Worm (Caenorhabditis elegans) whole organism, L2 larva: ENCODE data around the gene Y55B1BL.1.

Source experiments
- C34F6.9 ChIP-seq: fragments of 150-350 bp; optimal IDR thresholded peaks from 2 replicates; lab custom pipeline; 2014; ENCODE audit warnings: missing biosample characterization, missing genetic modification characterization
- F13H6.1 ChIP-seq: sonication (generic microtip); optimal IDR thresholded peaks from 2 replicates; lab custom pipeline; 2016; ENCODE audit warnings: missing genetic modification characterization, missing compliant biosample characterization
- R02D3.7 ChIP-seq: fragments of 150-350 bp; optimal IDR thresholded peaks from 2 replicates; lab custom pipeline; 2014; ENCODE audit warnings: missing biosample characterization, missing genetic modification characterization
- Y55F3AM.14 ChIP-seq: fragments of 200-800 bp; sonication (Bioruptor generic); optimal IDR thresholded peaks from 2 replicates; lab custom pipeline; 2018; ENCODE audit warnings: mild to moderate bottlenecking, missing genetic modification characterization, missing compliant biosample characterization
- ZK546.5 ChIP-seq: sonication (generic microtip); optimal IDR thresholded peaks from 2 replicates; lab custom pipeline; 2017; ENCODE audit warnings: missing biosample characterization, missing genetic modification characterization
- alr-1 ChIP-seq: fragments of 150-350 bp; optimal IDR thresholded peaks from 2 replicates; lab custom pipeline; 2014; ENCODE audit warnings: missing biosample characterization, missing genetic modification characterization
- aly-2 ChIP-seq: fragments of 150-350 bp; optimal IDR thresholded peaks from 2 replicates; lab custom pipeline; 2014; ENCODE audit warnings: missing biosample characterization, missing genetic modification characterization
- ama-1 ChIP-seq: fragments of 150-350 bp; optimal IDR thresholded peaks from 2 replicates; lab custom pipeline; 2018; ENCODE audit warnings: inconsistent platforms
- blmp-1 ChIP-seq: sonication (generic microtip); optimal IDR thresholded peaks from 2 replicates; lab custom pipeline; 2017; ENCODE audit warnings: missing genetic modification characterization, mild to moderate bottlenecking, missing compliant biosample characterization, antibody characterized with exemption, moderate library complexity; ENCODE audit not compliant: insufficient read depth
- ceh-16 ChIP-seq: fragments of 150-350 bp; optimal IDR thresholded peaks from 2 replicates; lab custom pipeline; 2014; ENCODE audit warnings: missing biosample characterization, missing genetic modification characterization
- ceh-82 ChIP-seq: fragments of 150-350 bp; optimal IDR thresholded peaks from 2 replicates; lab custom pipeline; 2014; ENCODE audit warnings: missing biosample characterization, missing genetic modification characterization
- crh-2 ChIP-seq: sonication (generic microtip); optimal IDR thresholded peaks from 2 replicates; lab custom pipeline; 2017; ENCODE audit warnings: missing biosample characterization, missing genetic modification characterization
- dmd-4 ChIP-seq: sonication (generic microtip); optimal IDR thresholded peaks from 2 replicates; lab custom pipeline; 2017; ENCODE audit warnings: missing biosample characterization, missing genetic modification characterization
- egl-27 ChIP-seq: sonication (generic microtip); optimal IDR thresholded peaks from 3 replicates; lab custom pipeline; 2017; ENCODE audit warnings: missing biosample characterization, missing genetic modification reagents, missing genetic modification characterization
- elt-1 ChIP-seq: fragments of 150-350 bp; optimal IDR thresholded peaks from 2 replicates; lab custom pipeline; 2014; ENCODE audit warnings: missing biosample characterization, missing genetic modification characterization
- elt-3 ChIP-seq: sonication (generic microtip); optimal IDR thresholded peaks from 2 replicates; lab custom pipeline; 2017; ENCODE audit warnings: missing biosample characterization, missing genetic modification characterization
- fos-1 ChIP-seq: fragments of 150-350 bp; optimal IDR thresholded peaks from 2 replicates; lab custom pipeline; 2014; ENCODE audit warnings: missing biosample characterization, missing genetic modification characterization
- gmeb-1 ChIP-seq: fragments of 150-350 bp; optimal IDR thresholded peaks from 2 replicates; lab custom pipeline; 2014; ENCODE audit warnings: missing biosample characterization, missing genetic modification characterization
- lin-11 ChIP-seq: fragments of 150-350 bp; sonication (generic microtip); optimal IDR thresholded peaks from 2 replicates; lab custom pipeline; 2014; ENCODE audit warnings: missing biosample characterization, missing genetic modification characterization, inconsistent platforms, mixed read lengths
- lin-13 ChIP-seq: fragments of 150-350 bp; optimal IDR thresholded peaks from 2 replicates; lab custom pipeline; 2014; ENCODE audit warnings: missing biosample characterization, missing genetic modification reagents, missing genetic modification characterization
- lin-39 ChIP-seq: fragments of 150-350 bp; optimal IDR thresholded peaks from 2 replicates; lab custom pipeline; 2014; ENCODE audit warnings: missing biosample characterization, missing genetic modification reagents, missing genetic modification characterization
- lsy-2 ChIP-seq, 2 experiments: fragments of 150-350 bp in 1 of 2; sonication (generic microtip) in 1 of 2; optimal IDR thresholded peaks; 2 replicates each; lab custom pipeline; 2014 to 2017; ENCODE audit warnings: missing biosample characterization in 2 of 2, missing genetic modification characterization in 2 of 2
- mab-5 ChIP-seq: fragments of 150-350 bp; optimal IDR thresholded peaks from 2 replicates; lab custom pipeline; 2014; ENCODE audit warnings: missing biosample characterization, missing genetic modification characterization
- mbf-1 ChIP-seq: sonication (generic microtip); optimal IDR thresholded peaks from 2 replicates; lab custom pipeline; 2017; ENCODE audit warnings: missing biosample characterization, missing genetic modification characterization
- mdl-1 ChIP-seq, 2 experiments: fragments of 150-350 bp in 1 of 2; sonication (generic microtip) in 1 of 2; optimal IDR thresholded peaks; 2 replicates each; lab custom pipeline; 2017; ENCODE audit warnings: missing biosample characterization in 2 of 2, missing genetic modification characterization in 2 of 2
- nhr-10 ChIP-seq: sonication (generic microtip); optimal IDR thresholded peaks from 2 replicates; lab custom pipeline; 2017; ENCODE audit warnings: missing biosample characterization, missing genetic modification characterization
- nhr-12 ChIP-seq: fragments of 150-350 bp; optimal IDR thresholded peaks from 2 replicates; lab custom pipeline; 2014; ENCODE audit warnings: missing biosample characterization, missing genetic modification characterization
- nhr-129 ChIP-seq: fragments of 150-350 bp; optimal IDR thresholded peaks from 2 replicates; lab custom pipeline; 2014; ENCODE audit warnings: missing biosample characterization, missing genetic modification characterization
- nhr-21 ChIP-seq: fragments of 150-350 bp; optimal IDR thresholded peaks from 2 replicates; lab custom pipeline; 2014; ENCODE audit warnings: missing biosample characterization, missing genetic modification characterization
- nhr-23 ChIP-seq: fragments of 150-350 bp; optimal IDR thresholded peaks from 2 replicates; lab custom pipeline; 2014; ENCODE audit warnings: missing biosample characterization, missing genetic modification reagents, missing genetic modification characterization
- nhr-237 ChIP-seq: fragments of 150-350 bp; optimal IDR thresholded peaks from 2 replicates; lab custom pipeline; 2014; ENCODE audit warnings: missing biosample characterization, missing genetic modification characterization
- nhr-25 ChIP-seq: fragments of 150-350 bp; sonication (generic microtip); optimal IDR thresholded peaks from 3 replicates; lab custom pipeline; 2014; ENCODE audit warnings: missing biosample characterization, missing genetic modification characterization
- nhr-6 ChIP-seq: fragments of 150-350 bp; optimal IDR thresholded peaks from 2 replicates; lab custom pipeline; 2014; ENCODE audit warnings: missing biosample characterization, missing genetic modification characterization
- nhr-77 ChIP-seq: fragments of 150-350 bp; optimal IDR thresholded peaks from 2 replicates; lab custom pipeline; 2014; ENCODE audit warnings: missing biosample characterization, missing genetic modification characterization
- peb-1 ChIP-seq: fragments of 150-350 bp; optimal IDR thresholded peaks from 2 replicates; lab custom pipeline; 2014; ENCODE audit warnings: missing biosample characterization, missing genetic modification characterization
- sem-4 ChIP-seq: fragments of 150-350 bp; optimal IDR thresholded peaks from 2 replicates; lab custom pipeline; 2014; ENCODE audit warnings: missing biosample characterization, missing genetic modification reagents, missing genetic modification characterization
- skn-1 ChIP-seq: sonication (generic microtip); optimal IDR thresholded peaks from 2 replicates; lab custom pipeline; 2017; ENCODE audit warnings: missing biosample characterization, missing genetic modification characterization
- sma-3 ChIP-seq: sonication (generic microtip); optimal IDR thresholded peaks from 2 replicates; lab custom pipeline; 2016; ENCODE audit warnings: missing genetic modification reagents, missing genetic modification characterization, missing compliant biosample characterization
- sma-9 ChIP-seq, 2 experiments: fragments of 150-350 bp in 1 of 2; sonication (generic microtip) in 1 of 2; optimal IDR thresholded peaks; 2 replicates each; lab custom pipeline; 2014 to 2016; ENCODE audit warnings: missing genetic modification characterization in 2 of 2, mild to moderate bottlenecking in 1 of 2, missing biosample characterization in 1 of 2, missing compliant biosample characterization in 1 of 2, missing genetic modification reagents in 1 of 2, moderate library complexity in 1 of 2
- snpc-4 ChIP-seq: fragments of 150-350 bp; optimal IDR thresholded peaks from 2 replicates; lab custom pipeline; 2014; ENCODE audit warnings: missing biosample characterization, missing genetic modification characterization
- unc-39 ChIP-seq: fragments of 150-350 bp; optimal IDR thresholded peaks from 2 replicates; lab custom pipeline; 2014; ENCODE audit warnings: missing biosample characterization, missing genetic modification characterization
- unc-62 ChIP-seq: fragments of 150-350 bp; optimal IDR thresholded peaks from 2 replicates; lab custom pipeline; 2014; ENCODE audit warnings: missing biosample characterization, missing genetic modification reagents, missing genetic modification characterization
- zag-1 ChIP-seq: fragments of 150-350 bp; optimal IDR thresholded peaks from 2 replicates; lab custom pipeline; 2014; ENCODE audit warnings: missing biosample characterization, missing genetic modification characterization
- ztf-1 ChIP-seq: fragments of 200-800 bp; sonication (Bioruptor generic); conservative IDR thresholded peaks from 2 replicates; pipeline ENCODE4 v1.3.6; 2022; ENCODE audit warnings: missing genetic modification characterization, missing compliant biosample characterization
- ztf-11 ChIP-seq: sonication (generic microtip); optimal IDR thresholded peaks from 2 replicates; lab custom pipeline; 2017; ENCODE audit warnings: missing biosample characterization, missing genetic modification characterization
- ztf-4 ChIP-seq: fragments of 150-350 bp; optimal IDR thresholded peaks from 2 replicates; lab custom pipeline; 2014; ENCODE audit warnings: missing biosample characterization, missing genetic modification characterization

Gene Y55B1BL.1

DNA sequence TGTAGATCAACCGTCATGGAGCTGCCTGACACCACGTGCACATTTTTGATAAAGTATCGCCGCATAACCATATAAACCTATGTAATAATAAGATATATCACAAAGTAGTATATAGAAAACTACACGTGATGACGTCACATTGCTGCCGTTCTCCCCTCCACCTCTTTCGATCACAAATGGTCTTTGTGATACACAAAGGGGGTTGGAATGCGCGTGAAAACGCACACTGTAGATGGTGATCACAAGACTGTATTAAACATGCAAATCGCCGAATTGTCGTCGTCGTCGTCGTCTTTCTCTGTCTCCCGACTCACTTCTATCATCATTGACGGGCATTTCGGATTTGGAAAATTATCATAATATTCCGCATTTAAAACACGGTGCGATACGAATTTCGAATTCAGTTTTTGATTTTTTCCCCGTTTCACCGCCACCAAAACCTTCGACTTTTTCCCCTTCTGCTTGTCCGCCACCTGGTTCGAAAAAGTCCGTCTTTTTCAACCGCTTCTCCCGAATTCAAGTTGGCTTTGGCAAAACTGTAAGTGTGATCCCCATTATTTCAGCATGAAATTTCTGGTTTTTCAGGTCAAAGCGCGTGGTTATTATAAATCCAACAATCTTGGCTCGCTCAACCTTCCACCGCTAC, at the start of gene Y55B1BL.1, which contains the start of gene Y55B1BL.2:
Gene Y55B1BL.1, plus strand, starts transcription at position 217 of the 646 bp plus-strand sequence.
Gene Y55B1BL.2, plus strand, starts transcription at position 596 of the 646 bp plus-strand sequence.
- TF ChIP-seq ztf-1 (GFP tag; lab: Robert Waterston, UW), result no peak
- TF ChIP-seq nhr-129 (tag; lab: Kevin White, UChicago), result peak; percentile 19
- TF ChIP-seq unc-39, result no peak
- peak; percentile 40 for TF ChIP-seq nhr-25
- no peak for TF ChIP-seq nhr-237
- no peak for TF ChIP-seq lin-39 (tag; lab: Kevin White, UChicago)

DNA sequence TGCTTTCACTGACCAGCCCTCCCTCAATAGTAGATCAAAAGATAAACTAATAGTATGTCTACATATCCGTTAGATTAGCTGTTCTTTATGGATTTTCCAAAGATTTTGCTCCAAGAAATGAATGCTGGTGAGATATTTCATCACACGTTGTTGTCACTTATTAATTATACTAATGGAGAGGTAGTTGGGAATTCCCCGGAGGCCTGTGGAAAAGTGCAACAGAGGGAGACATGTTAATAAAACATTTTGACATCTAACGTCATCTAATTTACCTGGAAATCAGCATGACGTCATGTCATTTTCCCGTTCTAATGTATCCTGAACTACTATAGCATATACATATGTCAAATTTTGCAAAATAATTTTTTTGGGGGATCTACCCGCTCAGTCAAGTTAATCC, 49.2 kb upstream of the Y55B1BL.1 start:
- peak; percentile 12 for TF ChIP-seq sma-9 (GFP tag; optimal IDR thresholded peaks at IDR 0.05; lab: Kevin White, UChicago)
- no peak for TF ChIP-seq sma-9 (tag; optimal IDR thresholded peaks at IDR 0.05; lab: Kevin White, UChicago)
- TF ChIP-seq sem-4 (tag; lab: Kevin White, UChicago), result no peak

DNA sequence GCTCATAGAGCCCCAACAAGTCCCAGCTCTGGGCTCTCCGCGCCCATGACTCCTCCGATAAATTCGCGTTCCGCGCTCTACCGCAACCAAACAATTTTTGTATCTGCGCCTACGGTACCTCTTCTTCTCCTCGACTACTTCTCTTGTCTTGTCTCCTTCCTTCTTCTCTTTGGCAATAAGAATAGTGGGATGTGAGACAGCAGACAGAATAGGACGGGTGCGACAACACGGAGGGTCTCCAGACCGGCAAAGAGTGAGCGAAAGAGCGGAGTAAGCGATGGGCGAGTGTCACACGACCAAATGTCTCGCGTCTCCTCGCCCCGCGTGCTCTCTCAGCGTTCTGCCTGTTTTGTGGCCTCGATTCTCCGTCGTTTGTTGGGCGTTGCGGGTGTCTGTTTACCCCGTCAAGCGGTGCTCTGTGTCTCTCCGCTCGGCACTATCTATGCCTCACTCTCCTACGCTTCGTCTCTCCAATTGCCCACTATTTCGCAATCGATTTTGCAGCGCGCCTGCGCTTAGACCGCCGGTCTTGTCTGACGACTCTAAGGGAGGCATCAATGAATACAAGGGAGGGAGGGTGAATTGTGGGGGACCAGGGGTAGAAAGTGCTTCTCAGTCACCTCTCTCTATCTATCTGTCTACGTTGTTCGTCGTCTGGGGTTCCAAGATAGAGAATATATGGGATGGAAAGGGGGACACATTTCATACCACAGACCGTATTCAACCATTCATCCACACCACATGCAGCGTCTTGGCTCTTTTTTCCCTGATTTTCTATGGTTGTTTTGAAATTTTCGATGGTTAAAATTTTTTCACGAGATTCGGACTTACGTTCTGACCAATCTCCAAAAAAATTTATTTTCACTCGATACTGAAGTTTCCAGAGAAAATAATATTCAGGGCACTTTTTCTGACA, 47.4 kb upstream of the Y55B1BL.1 start, which contains the start of gene gei-4:
Gene gei-4, minus strand, starts transcription at position 256 of the 916 bp plus-strand sequence.
- peak; percentile 91 for TF ChIP-seq C34F6.9 (tag; lab: Kevin White, UChicago)
- TF ChIP-seq F13H6.1 (tag; lab: Kevin White, UChicago), result peak; percentile 93
- no peak for TF ChIP-seq unc-62
- peak; percentile 65 for TF ChIP-seq gmeb-1 (tag; lab: Kevin White, UChicago)
- TF ChIP-seq ztf-11 (tag; lab: Kevin White, UChicago), result no peak
- peak; percentile 55 for TF ChIP-seq fos-1 (tag; lab: Kevin White, UChicago)
- TF ChIP-seq blmp-1, result peak; percentile 8
- TF ChIP-seq ama-1, result peak; percentile 78
- TF ChIP-seq nhr-23 (tag; lab: Kevin White, UChicago), result no peak
- no peak for TF ChIP-seq nhr-77
- TF ChIP-seq mbf-1 (tag; lab: Kevin White, UChicago), result no peak
- peak; percentile 8 to 73 for TF ChIP-seq mdl-1 (tag; optimal IDR thresholded peaks at IDR 0.05; lab: Kevin White, UChicago)
- TF ChIP-seq R02D3.7 (tag; lab: Kevin White, UChicago), result no peak
- TF ChIP-seq zag-1 (tag; lab: Kevin White, UChicago), result peak; percentile 67
- no peak for TF ChIP-seq lin-39 (tag; lab: Kevin White, UChicago)
- TF ChIP-seq ceh-16 (tag; lab: Kevin White, UChicago), result peak; percentile 37
- peak; percentile 86 for TF ChIP-seq mab-5
- TF ChIP-seq peb-1 (tag; lab: Kevin White, UChicago), result no peak
- TF ChIP-seq nhr-129 (tag; lab: Kevin White, UChicago), result peak; percentile 87
- no peak for TF ChIP-seq unc-39
- peak; percentile 63 for TF ChIP-seq nhr-237
- peak; percentile 65 for TF ChIP-seq sem-4 (tag; lab: Kevin White, UChicago)
- TF ChIP-seq nhr-21, result peak; percentile 88
- TF ChIP-seq elt-1 (tag; lab: Kevin White, UChicago), result no peak
- no peak for TF ChIP-seq aly-2
- TF ChIP-seq ztf-4 (tag; lab: Kevin White, UChicago), result peak; percentile 89
- TF ChIP-seq lin-13, result peak; percentile 65
- TF ChIP-seq nhr-25, result peak; percentile 88
- peak; percentile 66 to 83 for TF ChIP-seq lsy-2 (tag; optimal IDR thresholded peaks at IDR 0.05; lab: Kevin White, UChicago)
- TF ChIP-seq snpc-4 (tag; lab: Kevin White, UChicago), result peak; percentile 56
- no peak for TF ChIP-seq nhr-12 (tag; lab: Kevin White, UChicago)
- no peak for TF ChIP-seq ZK546.5 (tag; lab: Kevin White, UChicago)
- no peak for TF ChIP-seq elt-3 (tag; lab: Kevin White, UChicago)
- peak; percentile 76 for TF ChIP-seq Y55F3AM.14 (GFP tag; lab: Kevin White, UChicago)
- TF ChIP-seq alr-1 (tag; lab: Kevin White, UChicago), result no peak
- peak; percentile 43 for TF ChIP-seq ceh-82 (tag; lab: Kevin White, UChicago)
- peak; percentile 78 for TF ChIP-seq lin-11 (tag; lab: Kevin White, UChicago)
- peak; percentile 50 for TF ChIP-seq sma-9 (GFP tag; optimal IDR thresholded peaks at IDR 0.05; lab: Kevin White, UChicago)
- TF ChIP-seq sma-9 (tag; optimal IDR thresholded peaks at IDR 0.05; lab: Kevin White, UChicago), result no peak
- TF ChIP-seq nhr-6 (tag; lab: Kevin White, UChicago), result peak; percentile 16
- TF ChIP-seq skn-1, result no peak
- TF ChIP-seq nhr-10, result no peak
- no peak for TF ChIP-seq dmd-4 (tag; lab: Kevin White, UChicago)
- TF ChIP-seq egl-27 (tag; lab: Kevin White, UChicago), result peak; percentile 75
- peak; percentile 90 for TF ChIP-seq crh-2 (tag; lab: Kevin White, UChicago)
- TF ChIP-seq sma-3 (GFP tag; lab: Kevin White, UChicago), result peak; percentile 86
